Worm (Caenorhabditis elegans) whole organism, L1 larva: ENCODE results near the gene F08F1.3.

ENCODE experiments used
- C04F5.9 ChIP-seq: sonication (generic microtip); optimal IDR thresholded peaks from 2 replicates; lab custom pipeline; 2016; ENCODE audit warnings: missing genetic modification characterization, missing compliant biosample characterization
- C34B4.2 ChIP-seq: sonication (generic microtip); optimal IDR thresholded peaks from 2 replicates; lab custom pipeline; 2017; ENCODE audit warnings: mild to moderate bottlenecking, missing genetic modification characterization, missing compliant biosample characterization
- F16B12.6 ChIP-seq: fragments of 150-350 bp; optimal IDR thresholded peaks from 2 replicates; lab custom pipeline; 2014; ENCODE audit warnings: missing biosample characterization, missing genetic modification characterization
- aha-1 ChIP-seq: fragments of 150-350 bp; optimal IDR thresholded peaks from 2 replicates; lab custom pipeline; 2014; ENCODE audit warnings: missing biosample characterization, missing genetic modification characterization
- aly-2 ChIP-seq: fragments of 150-350 bp; optimal IDR thresholded peaks from 2 replicates; lab custom pipeline; 2014; ENCODE audit warnings: missing biosample characterization, missing genetic modification characterization
- blmp-1 ChIP-seq: fragments of 150-350 bp; optimal IDR thresholded peaks from 2 replicates; lab custom pipeline; 2014; ENCODE audit warnings: missing biosample characterization, missing genetic modification characterization
- ceh-63 ChIP-seq: fragments of 200-800 bp; sonication (Bioruptor generic); optimal IDR thresholded peaks from 2 replicates; lab custom pipeline; 2018; ENCODE audit warnings: mild to moderate bottlenecking, missing genetic modification characterization, missing compliant biosample characterization
- ceh-8 ChIP-seq: fragments of 200-800 bp; sonication (Bioruptor generic); optimal IDR thresholded peaks from 2 replicates; lab custom pipeline; 2018; ENCODE audit warnings: mild to moderate bottlenecking, missing genetic modification characterization, moderate library complexity, missing compliant biosample characterization
- ceh-82 ChIP-seq, 3 experiments: fragments of 150-350 bp in 1 of 3; sonication (generic microtip) in 2 of 3; optimal IDR thresholded peaks; 2 replicates each; lab custom pipeline; 2014 to 2017; ENCODE audit warnings: missing biosample characterization in 3 of 3, missing genetic modification characterization in 3 of 3
- ceh-90 ChIP-seq: sonication (generic microtip); optimal IDR thresholded peaks from 2 replicates; lab custom pipeline; 2016; ENCODE audit warnings: missing genetic modification characterization, missing compliant biosample characterization
- ces-1 ChIP-seq: fragments of 150-350 bp; optimal IDR thresholded peaks from 2 replicates; lab custom pipeline; 2014; ENCODE audit warnings: missing biosample characterization, missing genetic modification reagents, missing genetic modification characterization
- dpl-1 ChIP-seq, 3 experiments: fragments of 150-350 bp in 2 of 3; sonication (generic microtip) in 1 of 3; optimal IDR thresholded peaks; 2 replicates each; lab custom pipeline; 2014 to 2017; ENCODE audit warnings: missing biosample characterization in 3 of 3, missing genetic modification characterization in 3 of 3, missing genetic modification reagents in 3 of 3
- dsc-1 ChIP-seq: sonication (generic microtip); optimal IDR thresholded peaks from 2 replicates; lab custom pipeline; 2016; ENCODE audit warnings: mild to moderate bottlenecking, missing genetic modification characterization, missing compliant biosample characterization
- efl-1 ChIP-seq, 4 experiments: fragments of 150-350 bp; optimal IDR thresholded peaks in 3 of 4; peaks in 1 of 4; 1 replicate in 1 of 4; 2 replicates in 3 of 4; lab custom pipeline; 2014; ENCODE audit warnings: missing biosample characterization in 2 of 4, missing genetic modification characterization in 2 of 4, missing genetic modification reagents in 2 of 4
- egl-13 ChIP-seq: sonication (generic microtip); optimal IDR thresholded peaks from 2 replicates; lab custom pipeline; 2016; ENCODE audit warnings: missing genotype, missing genetic modification reagents, missing genetic modification characterization, missing compliant biosample characterization
- egl-27 ChIP-seq, 2 experiments: fragments of 150-350 bp in 1 of 2; sonication (generic microtip); optimal IDR thresholded peaks; 3 replicates each; lab custom pipeline; 2017 to 2018; ENCODE audit warnings: missing biosample characterization in 2 of 2, missing genetic modification characterization in 2 of 2, missing genetic modification reagents in 2 of 2
- elt-2 ChIP-seq: sonication (generic microtip); optimal IDR thresholded peaks from 2 replicates; lab custom pipeline; 2016; ENCODE audit warnings: missing genetic modification characterization, mild to moderate bottlenecking, inconsistent platforms, missing compliant biosample characterization, missing genetic modification reagents
- ets-5 ChIP-seq: fragments of 200-800 bp; sonication (Bioruptor generic); IDR thresholded peaks from 2 replicates; pipeline ENCODE4 v1.3.6; 2022; ENCODE audit warnings: missing genetic modification characterization, missing compliant biosample characterization
- fkh-4 ChIP-seq: sonication (generic microtip); optimal IDR thresholded peaks from 2 replicates; lab custom pipeline; 2016; ENCODE audit warnings: missing compliant biosample characterization, missing genetic modification characterization, borderline replicate concordance
- fos-1 ChIP-seq: fragments of 150-350 bp; optimal IDR thresholded peaks from 2 replicates; lab custom pipeline; 2014; ENCODE audit warnings: missing biosample characterization, missing genetic modification characterization
- grh-1 ChIP-seq: fragments of 200-800 bp; sonication (Bioruptor generic); IDR thresholded peaks from 2 replicates; pipeline ENCODE4 v1.3.6; 2022; ENCODE audit warnings: missing genetic modification reagents, missing genetic modification characterization, missing compliant biosample characterization
- hlh-17 ChIP-seq: fragments of 200-800 bp; sonication (Bioruptor generic); optimal IDR thresholded peaks from 2 replicates; lab custom pipeline; 2018; ENCODE audit warnings: missing genetic modification characterization, mild to moderate bottlenecking, missing compliant biosample characterization, moderate library complexity, borderline replicate concordance
- hlh-4 ChIP-seq: sonication (generic microtip); optimal IDR thresholded peaks from 2 replicates; lab custom pipeline; 2016; ENCODE audit warnings: mild to moderate bottlenecking, missing genetic modification characterization, missing compliant biosample characterization
- irx-1 ChIP-seq: sonication (generic microtip); optimal IDR thresholded peaks from 2 replicates; lab custom pipeline; 2016; ENCODE audit warnings: missing genetic modification characterization, missing compliant biosample characterization
- isw-1 ChIP-seq: fragments of 200-800 bp; sonication (Bioruptor generic); IDR thresholded peaks from 2 replicates; pipeline ENCODE4 v1.3.6; 2022; ENCODE audit warnings: missing genetic modification characterization, missing compliant biosample characterization
- lin-14 ChIP-seq: fragments of 200-800 bp; sonication (Bioruptor generic); optimal IDR thresholded peaks from 2 replicates; lab custom pipeline; 2018; ENCODE audit warnings: mild to moderate bottlenecking, missing genetic modification characterization, moderate library complexity, missing compliant biosample characterization
- lin-39 ChIP-seq: fragments of 150-350 bp; optimal IDR thresholded peaks from 2 replicates; lab custom pipeline; 2014; ENCODE audit warnings: missing biosample characterization, missing genetic modification reagents, missing genetic modification characterization
- lir-3 ChIP-seq: sonication (generic microtip); optimal IDR thresholded peaks from 2 replicates; lab custom pipeline; 2016; ENCODE audit warnings: mild to moderate bottlenecking, missing genetic modification characterization, moderate library complexity, missing compliant biosample characterization; ENCODE audit not compliant: poor library complexity
- lsy-2 ChIP-seq, 2 experiments: fragments of 150-350 bp; optimal IDR thresholded peaks; 2 replicates each; lab custom pipeline; 2014; ENCODE audit warnings: missing biosample characterization in 2 of 2, missing genetic modification characterization in 2 of 2
- mab-9 ChIP-seq: fragments of 200-800 bp; sonication (Bioruptor generic); IDR thresholded peaks from 2 replicates; pipeline ENCODE4 v1.3.6; 2022; ENCODE audit warnings: missing genetic modification reagents, missing genetic modification characterization, missing compliant biosample characterization
- mep-1 ChIP-seq: fragments of 150-350 bp; optimal IDR thresholded peaks from 2 replicates; lab custom pipeline; 2014; ENCODE audit warnings: missing biosample characterization, missing genetic modification characterization
- nhr-12 ChIP-seq: sonication (generic microtip); optimal IDR thresholded peaks from 2 replicates; lab custom pipeline; 2017; ENCODE audit warnings: missing biosample characterization, missing genetic modification characterization
- nhr-237 ChIP-seq: fragments of 150-350 bp; optimal IDR thresholded peaks from 2 replicates; lab custom pipeline; 2014; ENCODE audit warnings: missing biosample characterization, missing genetic modification characterization
- nhr-76 ChIP-seq: sonication (generic microtip); optimal IDR thresholded peaks from 2 replicates; lab custom pipeline; 2017; ENCODE audit warnings: missing biosample characterization, missing genetic modification characterization
- nhr-84 ChIP-seq: sonication (generic microtip); optimal IDR thresholded peaks from 2 replicates; lab custom pipeline; 2017; ENCODE audit warnings: missing biosample characterization, missing genetic modification characterization
- pax-3 ChIP-seq: fragments of 200-800 bp; sonication (Bioruptor generic); optimal IDR thresholded peaks from 2 replicates; lab custom pipeline; 2018; ENCODE audit warnings: mild to moderate bottlenecking, missing genetic modification characterization, moderate library complexity, missing compliant biosample characterization
- rnt-1 ChIP-seq: sonication (generic microtip); optimal IDR thresholded peaks from 2 replicates; lab custom pipeline; 2016; ENCODE audit warnings: mild to moderate bottlenecking, missing genetic modification characterization, moderate library complexity, missing compliant biosample characterization
- snu-23 ChIP-seq: sonication (generic microtip); optimal IDR thresholded peaks from 2 replicates; lab custom pipeline; 2016; ENCODE audit warnings: missing genetic modification characterization, missing compliant biosample characterization
- sox-4 ChIP-seq: sonication (generic microtip); optimal IDR thresholded peaks from 2 replicates; lab custom pipeline; 2016; ENCODE audit warnings: missing genetic modification characterization, missing compliant biosample characterization
- sptf-1 ChIP-seq: fragments of 150-350 bp; optimal IDR thresholded peaks from 2 replicates; lab custom pipeline; 2014; ENCODE audit warnings: missing biosample characterization, missing genetic modification characterization
- tbx-2 ChIP-seq: sonication (generic microtip); optimal IDR thresholded peaks from 2 replicates; lab custom pipeline; 2016; ENCODE audit warnings: missing genetic modification characterization, missing compliant biosample characterization
- tlp-1 ChIP-seq: fragments of 150-350 bp; optimal IDR thresholded peaks from 2 replicates; lab custom pipeline; 2014; ENCODE audit warnings: missing biosample characterization, missing genetic modification characterization
- unc-30 ChIP-seq: sonication (generic microtip); optimal IDR thresholded peaks from 2 replicates; lab custom pipeline; 2017; ENCODE audit warnings: missing biosample characterization, missing genetic modification characterization
- unc-62 ChIP-seq: fragments of 150-350 bp; optimal IDR thresholded peaks from 2 replicates; lab custom pipeline; 2014; ENCODE audit warnings: missing biosample characterization, missing genetic modification reagents, missing genetic modification characterization
- unc-98 ChIP-seq: fragments of 200-800 bp; sonication (Bioruptor generic); IDR thresholded peaks from 2 replicates; pipeline ENCODE4 v1.3.6; 2022; ENCODE audit warnings: missing genetic modification characterization, missing compliant biosample characterization
- vab-15 ChIP-seq: sonication (generic microtip); optimal IDR thresholded peaks from 2 replicates; lab custom pipeline; 2017; ENCODE audit warnings: missing genotype, mild to moderate bottlenecking, missing genetic modification characterization, missing compliant biosample characterization
- zag-1 ChIP-seq: fragments of 150-350 bp; optimal IDR thresholded peaks from 2 replicates; lab custom pipeline; 2014; ENCODE audit warnings: missing biosample characterization, missing genetic modification characterization
- zip-4 ChIP-seq: fragments of 200-800 bp; sonication (Bioruptor generic); optimal IDR thresholded peaks from 2 replicates; lab custom pipeline; 2018; ENCODE audit warnings: mild to moderate bottlenecking, missing genetic modification characterization, moderate library complexity, missing compliant biosample characterization

The F08F1.3 gene

ce11 chrX:8394279-8394678 is 34.4 kb upstream of the F08F1.3 start (continued):
- TF ChIP-seq egl-27 (tag; optimal IDR thresholded peaks at IDR 0.05; lab: Kevin White, UChicago) = no peak
- TF ChIP-seq unc-62 (GFP tag; lab: Kevin White, UChicago) = no peak

- TF ChIP-seq pax-3 (tag; lab: Kevin White, UChicago) (peak; percentile 82), rnt-1 (tag; lab: Kevin White, UChicago) (peak; percentile 91), fos-1 (peak; percentile 84), mep-1 (peak; percentile 81), nhr-12 (tag; lab: Kevin White, UChicago) (no peak), ets-5 (GFP tag; lab: Robert Waterston, UW) (no peak), fkh-4 (tag; lab: Kevin White, UChicago) (no peak), egl-13 (tag; lab: Kevin White, UChicago) (peak; percentile 84), C04F5.9 (tag; lab: Kevin White, UChicago) (peak; percentile 39), unc-30 (tag; lab: Kevin White, UChicago) (no peak), efl-1 (optimal IDR thresholded peaks at IDR 0.05; lab: Kevin White, UChicago) (peak; percentile 65 to 70), efl-1 (GFP tag; optimal IDR thresholded peaks at IDR 0.05 in 1 of 2; lab: Kevin White, UChicago) (peak; percentile 22 to 95), sptf-1 (tag; lab: Kevin White, UChicago) (no peak), blmp-1 (tag; lab: Kevin White, UChicago) (peak; percentile 42), lsy-2 (tag; optimal IDR thresholded peaks at IDR 0.05; lab: Kevin White, UChicago) (peak; percentile 81 to 83), snu-23 (GFP tag; lab: Kevin White, UChicago) (peak; percentile 96), hlh-4 (tag; lab: Kevin White, UChicago) (peak; percentile 3), ceh-90 (tag; lab: Kevin White, UChicago) (no peak), ces-1 (no peak), lin-39 (tag; lab: Kevin White, UChicago) (peak; percentile 68), aly-2 (tag; lab: Kevin White, UChicago) (peak; percentile 63), unc-62 (GFP tag; lab: Kevin White, UChicago) (no peak), tlp-1 (tag; lab: Kevin White, UChicago) (no peak), ceh-63 (GFP tag; lab: Kevin White, UChicago) (no peak), elt-2 (tag; lab: Kevin White, UChicago) (peak; percentile 77), zag-1 (tag; lab: Kevin White, UChicago) (no peak), vab-15 (tag; lab: Kevin White, UChicago) (no peak), hlh-17 (GFP tag; lab: Kevin White, UChicago) (no peak), dsc-1 (tag; lab: Kevin White, UChicago) (peak; percentile 95), mab-9 (GFP tag; lab: Robert Waterston, UW) (peak; percentile 70), zip-4 (GFP tag; lab: Kevin White, UChicago) (peak; percentile 81), tbx-2 (tag; lab: Kevin White, UChicago) (peak; percentile 94), C34B4.2 (tag; lab: Kevin White, UChicago) (no peak), grh-1 (GFP tag; lab: Robert Waterston, UW) (peak; percentile 77), nhr-237 (peak; percentile 48), nhr-84 (tag; lab: Kevin White, UChicago) (no peak), aha-1 (tag; lab: Kevin White, UChicago) (no peak), irx-1 (tag; lab: Kevin White, UChicago) (peak; percentile 90), lir-3 (peak; percentile 84), unc-98 (GFP tag; lab: Robert Waterston, UW) (peak; percentile 73), sox-4 (peak; percentile 84), dpl-1 (GFP tag; optimal IDR thresholded peaks at IDR 0.05; lab: Kevin White, UChicago) (peak in 2 of 3 experiments; percentile 44 to 50), nhr-76 (tag; lab: Kevin White, UChicago) (no peak), F16B12.6 (tag; lab: Kevin White, UChicago) (no peak), isw-1 (GFP tag; lab: Robert Waterston, UW) (peak; percentile 86), ceh-8 (peak; percentile 80), egl-27 (tag; optimal IDR thresholded peaks at IDR 0.05; lab: Kevin White, UChicago) (peak; percentile 69 to 73), ceh-82 (tag; optimal IDR thresholded peaks at IDR 0.05; lab: Kevin White, UChicago) (peak; percentile 60 to 83 (median 74)), lin-14 (GFP tag; lab: Kevin White, UChicago) (peak; percentile 97)
These were observed 24.1 kb upstream of the F08F1.3 start for ce11 chrX:8404308-8405085.
